Worm (Caenorhabditis elegans) whole organism, L4/young adult: ENCODE measurements around the gene ZK896.5.

ENCODE experiments used
- W03F9.2 ChIP-seq: fragments of 150-350 bp; optimal IDR thresholded peaks from 2 replicates; lab custom pipeline; 2014; ENCODE audit warnings: missing biosample characterization, missing genetic modification characterization
- him-1 ChIP-seq: sonication (generic microtip); optimal IDR thresholded peaks from 2 replicates; lab custom pipeline; 2016; ENCODE audit warnings: missing genotype, missing genetic modification reagents, missing genetic modification characterization, missing compliant biosample characterization

ce11 chrIV:12865884-12866283 lies 13.6 kb downstream of the ZK896.5 start, which contains the start of gene clec-186:
- no peak for TF ChIP-seq him-1 (tag; lab: Kevin White, UChicago)
- no peak for TF ChIP-seq W03F9.2
